Fruit fly (Drosophila melanogaster) whole organism, prepupa: ENCODE measurements around the gene CG18265.

Source experiments
- CG10669 ChIP-seq: fragments of 200-800 bp; sonication (Bioruptor generic); optimal IDR thresholded peaks from 3 replicates; lab custom pipeline; 2018; ENCODE audit warnings: missing biosample characterization, mild to moderate bottlenecking, missing genetic modification characterization, moderate library complexity
- CG31627 ChIP-seq: fragments of 200-800 bp; sonication (Bioruptor generic); optimal IDR thresholded peaks from 3 replicates; lab custom pipeline; 2016; ENCODE audit warnings: missing biosample characterization, missing genetic modification characterization
- CG9139 ChIP-seq: fragments of 200-800 bp; sonication (Bioruptor generic); optimal IDR thresholded peaks from 3 replicates; lab custom pipeline; 2017; ENCODE audit warnings: missing biosample characterization, mild to moderate bottlenecking, missing genetic modification characterization
- Sox15 ChIP-seq: fragments of 200-800 bp; sonication (Bioruptor generic); optimal IDR thresholded peaks from 3 replicates; lab custom pipeline; 2016; ENCODE audit warnings: missing biosample characterization, missing genetic modification characterization
- fkh ChIP-seq: fragments of 200-800 bp; sonication (Bioruptor generic); optimal IDR thresholded peaks from 3 replicates; lab custom pipeline; 2017; ENCODE audit warnings: missing biosample characterization, mild to moderate bottlenecking, missing genetic modification characterization, moderate library complexity

dm6 chr3L:17457695-17458242, 18.6 kb downstream of the CG18265 start:
- no peak for TF ChIP-seq Sox15 (GFP tag; lab: Kevin White, UChicago)
- TF ChIP-seq fkh (GFP tag; lab: Kevin White, UChicago) = no peak
- TF ChIP-seq CG9139 (GFP tag; lab: Kevin White, UChicago) = no peak
- no peak for TF ChIP-seq CG10669 (GFP tag; lab: Kevin White, UChicago)
- no peak for TF ChIP-seq CG31627 (GFP tag; lab: Kevin White, UChicago)
